Fruit fly (Drosophila melanogaster) whole organism, embryonic: ENCODE results near the gene CG3634.

ENCODE experiments used
- CG33213 ChIP-seq: fragments of 200-800 bp; sonication (Bioruptor generic); optimal IDR thresholded peaks from 3 replicates; lab custom pipeline; 2016; ENCODE audit warnings: missing biosample characterization, missing genetic modification characterization
- CG3726 ChIP-seq: fragments of 200-800 bp; sonication (Bioruptor generic); IDR thresholded peaks from 3 replicates; pipeline ENCODE4, ENCODE4 v1.3.6; 2022; ENCODE audit warnings: missing biosample characterization, missing genetic modification characterization
- Chrac-16 ChIP-seq: fragments of 200-800 bp; sonication (Bioruptor generic); optimal IDR thresholded peaks from 3 replicates; lab custom pipeline; 2016; ENCODE audit warnings: missing biosample characterization, missing genetic modification characterization
- Hr39 ChIP-seq: fragments of >200 bp; optimal IDR thresholded peaks from 2 replicates; lab custom pipeline; 2017
- Neu2 ChIP-seq: fragments of 200-800 bp; sonication (Bioruptor generic); optimal IDR thresholded peaks from 3 replicates; lab custom pipeline; 2016; ENCODE audit warnings: missing biosample characterization, missing genetic modification characterization, borderline replicate concordance

- TF ChIP-seq CG3726 (GFP tag; lab: Robert Waterston, UW) (no peak), Chrac-16 (GFP tag; lab: Kevin White, UChicago) (no peak), CG33213 (GFP tag; lab: Kevin White, UChicago) (no peak), Hr39 (no peak), Neu2 (GFP tag; lab: Kevin White, UChicago) (no peak)
These were observed 41.8 kb downstream of the CG3634 start for dm6 chr3L:20767227-20767626.
